Worm (Caenorhabditis elegans) whole organism, midembryonic: ENCODE data around the gene Y22D7AL.10.

Source experiments
- cog-1 ChIP-seq: sonication (generic microtip); optimal IDR thresholded peaks from 2 replicates; lab custom pipeline; 2016; ENCODE audit warnings: missing genetic modification characterization, missing compliant biosample characterization
- flt-1 ChIP-seq: fragments of 200-800 bp; sonication (Bioruptor generic); IDR thresholded peaks from 2 replicates; pipeline ENCODE4 v1.3.6; 2022; ENCODE audit warnings: missing genetic modification characterization, missing compliant biosample characterization
- ref-1 ChIP-seq: fragments of 200-800 bp; sonication (Bioruptor generic); conservative IDR thresholded peaks from 2 replicates; pipeline ENCODE4 v1.3.6; 2022; ENCODE audit warnings: missing genetic modification reagents, missing genetic modification characterization, missing compliant biosample characterization
- tab-1 ChIP-seq: fragments of 200-800 bp; sonication (Bioruptor generic); IDR thresholded peaks from 2 replicates; pipeline ENCODE4 v1.3.6; 2022; ENCODE audit warnings: missing genetic modification characterization, missing compliant biosample characterization

ce11 chrIII:1607659-1608058 lies 11.1 kb downstream of the Y22D7AL.10 start:
- TF ChIP-seq flt-1 (GFP tag; lab: Robert Waterston, UW) (no peak), tab-1 (GFP tag; lab: Robert Waterston, UW) (no peak), ref-1 (GFP tag; lab: Robert Waterston, UW) (no peak), cog-1 (tag; lab: Kevin White, UChicago) (no peak)
